Worm (Caenorhabditis elegans) whole organism, midembryonic: ENCODE results near the gene swan-2.

Source experiments
- flt-1 ChIP-seq: fragments of 200-800 bp; sonication (Bioruptor generic); IDR thresholded peaks from 2 replicates; pipeline ENCODE4 v1.3.6; 2022; ENCODE audit warnings: missing genetic modification characterization, missing compliant biosample characterization
- ref-1 ChIP-seq: fragments of 200-800 bp; sonication (Bioruptor generic); conservative IDR thresholded peaks from 2 replicates; pipeline ENCODE4 v1.3.6; 2022; ENCODE audit warnings: missing genetic modification reagents, missing genetic modification characterization, missing compliant biosample characterization
- tab-1 ChIP-seq: fragments of 200-800 bp; sonication (Bioruptor generic); IDR thresholded peaks from 2 replicates; pipeline ENCODE4 v1.3.6; 2022; ENCODE audit warnings: missing genetic modification characterization, missing compliant biosample characterization
- ztf-23 ChIP-seq: fragments of 200-800 bp; sonication (Bioruptor generic); IDR thresholded peaks from 2 replicates; pipeline ENCODE4 v1.3.6; 2022; ENCODE audit warnings: missing genetic modification reagents, missing genetic modification characterization, missing compliant biosample characterization
- ztf-29 ChIP-seq: fragments of 200-800 bp; sonication (Bioruptor generic); IDR thresholded peaks from 2 replicates; pipeline ENCODE4 v1.3.6; 2022; ENCODE audit warnings: missing genetic modification reagents, missing genetic modification characterization, missing compliant biosample characterization

DNA sequence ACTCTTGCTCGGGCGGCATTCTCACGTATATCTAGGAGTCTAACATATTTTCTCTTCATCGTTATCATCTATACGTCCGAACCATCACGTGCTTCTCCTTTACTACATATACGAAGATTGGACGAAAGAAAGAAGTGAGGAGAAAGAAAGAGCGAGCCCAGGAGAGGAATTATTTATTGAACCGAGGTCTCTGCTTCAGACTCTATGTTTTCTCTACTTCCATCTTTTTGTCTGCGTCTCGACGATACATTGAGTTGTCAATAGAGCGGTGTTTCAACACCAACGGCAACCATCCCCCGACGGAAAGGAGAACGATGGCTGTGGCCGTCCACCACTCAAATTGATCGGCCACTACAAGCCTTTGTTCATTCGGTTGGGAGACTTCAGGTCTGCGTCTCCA, 14.7 kb downstream of the swan-2 start:
- TF ChIP-seq ztf-23 (GFP tag; lab: Robert Waterston, UW) (0 out of 2 replicates have a peak, but pooled peaks have one; percentile 26), ref-1 (GFP tag; lab: Robert Waterston, UW) (no peak), flt-1 (GFP tag; lab: Robert Waterston, UW) (peak; percentile 73), tab-1 (no peak), ztf-29 (GFP tag; lab: Robert Waterston, UW) (no peak; the same call in 1 of the 2 replicates)
